Worm (Caenorhabditis elegans) whole organism, L1 larva: Measurements from ENCODE around the gene F22B5.6.

Source experiments
- blmp-1 ChIP-seq: fragments of 150-350 bp; optimal IDR thresholded peaks from 2 replicates; lab custom pipeline; 2014; ENCODE audit warnings: missing biosample characterization, missing genetic modification characterization
- dpl-1 ChIP-seq, 3 experiments: fragments of 150-350 bp in 2 of 3; sonication (generic microtip) in 1 of 3; optimal IDR thresholded peaks; 2 replicates each; lab custom pipeline; 2014 to 2017; ENCODE audit warnings: missing biosample characterization in 3 of 3, missing genetic modification characterization in 3 of 3, missing genetic modification reagents in 3 of 3
- efl-1 ChIP-seq, 4 experiments: fragments of 150-350 bp; optimal IDR thresholded peaks in 3 of 4; peaks in 1 of 4; 1 replicate in 1 of 4; 2 replicates in 3 of 4; lab custom pipeline; 2014; ENCODE audit warnings: missing biosample characterization in 2 of 4, missing genetic modification characterization in 2 of 4, missing genetic modification reagents in 2 of 4
- efl-3 ChIP-seq: fragments of 200-800 bp; sonication (Bioruptor generic); optimal IDR thresholded peaks from 2 replicates; lab custom pipeline; 2018; ENCODE audit warnings: mild to moderate bottlenecking, missing genetic modification characterization, missing compliant biosample characterization
- elt-2 ChIP-seq: sonication (generic microtip); optimal IDR thresholded peaks from 2 replicates; lab custom pipeline; 2016; ENCODE audit warnings: missing genetic modification characterization, mild to moderate bottlenecking, inconsistent platforms, missing compliant biosample characterization, missing genetic modification reagents
- lin-15B ChIP-seq: fragments of 150-350 bp; sonication (generic microtip); optimal IDR thresholded peaks from 3 replicates; lab custom pipeline; 2014; ENCODE audit warnings: missing biosample characterization, missing genetic modification characterization
- lsy-2 ChIP-seq, 2 experiments: fragments of 150-350 bp; optimal IDR thresholded peaks; 2 replicates each; lab custom pipeline; 2014; ENCODE audit warnings: missing biosample characterization in 2 of 2, missing genetic modification characterization in 2 of 2
- mep-1 ChIP-seq: fragments of 150-350 bp; optimal IDR thresholded peaks from 2 replicates; lab custom pipeline; 2014; ENCODE audit warnings: missing biosample characterization, missing genetic modification characterization
- nhr-20 ChIP-seq: sonication (generic microtip); optimal IDR thresholded peaks from 2 replicates; lab custom pipeline; 2016; ENCODE audit warnings: mild to moderate bottlenecking, missing genetic modification characterization, missing compliant biosample characterization
- nhr-28 ChIP-seq: fragments of 150-350 bp; optimal IDR thresholded peaks from 2 replicates; lab custom pipeline; 2014; ENCODE audit warnings: missing biosample characterization, missing genetic modification characterization
- nhr-84 ChIP-seq: sonication (generic microtip); optimal IDR thresholded peaks from 2 replicates; lab custom pipeline; 2017; ENCODE audit warnings: missing biosample characterization, missing genetic modification characterization
- pax-3 ChIP-seq: fragments of 200-800 bp; sonication (Bioruptor generic); optimal IDR thresholded peaks from 2 replicates; lab custom pipeline; 2018; ENCODE audit warnings: mild to moderate bottlenecking, missing genetic modification characterization, moderate library complexity, missing compliant biosample characterization
- snpc-4 ChIP-seq: fragments of 150-350 bp; optimal IDR thresholded peaks from 2 replicates; lab custom pipeline; 2014; ENCODE audit warnings: missing biosample characterization, missing genetic modification characterization
- sup-37 ChIP-seq: fragments of 200-800 bp; sonication (Bioruptor generic); optimal IDR thresholded peaks from 2 replicates; lab custom pipeline; 2018; ENCODE audit warnings: mild to moderate bottlenecking, missing genetic modification characterization, missing compliant biosample characterization
- swsn-7 ChIP-seq: sonication (generic microtip); optimal IDR thresholded peaks from 2 replicates; lab custom pipeline; 2016; ENCODE audit warnings: missing genetic modification characterization, missing compliant biosample characterization
- unc-130 ChIP-seq: fragments of 150-350 bp; optimal IDR thresholded peaks from 2 replicates; lab custom pipeline; 2017; ENCODE audit warnings: missing biosample characterization, missing genetic modification characterization, inconsistent platforms
- xbp-1 ChIP-seq: sonication (generic microtip); optimal IDR thresholded peaks from 2 replicates; lab custom pipeline; 2016; ENCODE audit warnings: missing genetic modification characterization, missing compliant biosample characterization

The F22B5.6 gene

DNA sequence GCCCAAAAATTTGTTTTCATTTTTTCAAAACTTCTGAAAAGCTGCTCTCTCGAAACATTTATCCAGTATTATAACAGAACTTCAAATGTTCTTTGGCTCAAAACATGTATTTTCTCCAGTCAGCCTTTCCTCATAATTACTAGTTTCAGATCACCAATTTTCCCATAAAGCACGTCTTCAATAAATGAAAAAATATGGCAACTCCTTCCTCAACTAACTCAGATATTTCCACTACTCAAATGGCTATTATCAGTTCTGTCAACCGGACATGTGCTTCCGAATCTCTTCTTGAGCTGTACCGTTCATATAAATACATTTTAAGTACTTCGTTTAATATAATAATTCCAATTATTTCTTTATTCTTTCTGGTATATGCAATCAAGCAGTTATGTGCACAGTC lies 48.5 kb downstream of the F22B5.6 start, which contains the start of gene sra-13:
Gene sra-13 (plus strand): TSS at position 195 of the 400 bp plus-strand sequence.
- no peak for TF ChIP-seq nhr-84
- no peak for TF ChIP-seq blmp-1 (tag; lab: Kevin White, UChicago)
- TF ChIP-seq pax-3 (tag; lab: Kevin White, UChicago) = no peak
- TF ChIP-seq nhr-20 (tag; lab: Kevin White, UChicago) = no peak

DNA sequence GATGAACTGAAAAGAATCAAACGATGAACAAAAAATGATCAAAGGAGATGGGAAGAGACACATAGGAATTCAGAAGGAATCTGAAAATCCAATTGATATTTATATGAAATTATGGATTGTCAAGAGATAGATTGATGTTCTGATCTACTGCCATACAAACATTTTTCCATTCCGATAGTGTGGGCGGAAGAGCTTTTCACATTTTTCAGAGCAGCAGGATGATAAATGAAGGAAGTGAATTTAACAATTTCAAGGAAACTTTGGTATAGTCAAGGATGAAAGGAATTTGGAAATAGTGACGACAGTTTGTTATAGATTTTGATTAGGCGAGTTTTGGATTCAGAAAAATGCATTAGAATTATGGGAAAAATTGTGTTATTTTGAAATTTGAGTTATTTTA lies 50.7 kb downstream of the F22B5.6 start, which contains the start of gene ubc-24:
Gene ubc-24 (plus strand): TSS at position 301 of the 400 bp plus-strand sequence.
- TF ChIP-seq lin-15B (tag; lab: Kevin White, UChicago) (no peak), mep-1 (no peak), snpc-4 (no peak), elt-2 (tag; lab: Kevin White, UChicago) (no peak), efl-3 (no peak), lsy-2 (tag; optimal IDR thresholded peaks at IDR 0.05; lab: Kevin White, UChicago) (no peak), swsn-7 (tag; lab: Kevin White, UChicago) (no peak), unc-130 (tag; lab: Kevin White, UChicago) (no peak), sup-37 (GFP tag; lab: Kevin White, UChicago) (no peak), dpl-1 (GFP tag; optimal IDR thresholded peaks at IDR 0.05; lab: Kevin White, UChicago) (no peak), nhr-28 (tag; lab: Kevin White, UChicago) (no peak)
- TF ChIP-seq, all 84 proteins: peak for 0

DNA sequence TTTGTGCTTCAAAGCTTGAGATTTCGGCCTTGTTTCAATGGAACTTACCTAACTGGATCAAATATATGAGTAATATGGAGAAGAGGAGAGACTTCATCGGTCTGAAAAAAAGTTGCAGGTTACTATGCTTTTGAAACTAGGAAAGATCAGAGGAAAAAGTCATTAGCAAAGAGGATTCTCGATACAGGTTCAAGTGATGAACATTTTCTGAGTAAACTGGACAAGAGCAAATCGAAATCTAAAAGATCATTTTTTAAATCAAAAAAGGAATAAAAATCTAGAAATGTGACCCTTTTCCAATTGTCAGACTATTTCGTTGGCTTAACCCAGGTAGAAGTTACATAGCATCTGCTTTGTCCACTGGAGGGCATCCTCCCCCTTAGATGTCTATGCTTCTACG lies 51.2 kb downstream of the F22B5.6 start, which contains the start of gene skpo-1:
Gene skpo-1 (minus strand): TSS at position 101 of the 400 bp plus-strand sequence.
- TF ChIP-seq efl-1 (optimal IDR thresholded peaks at IDR 0.05; lab: Kevin White, UChicago) = no peak
- TF ChIP-seq efl-1 (GFP tag; optimal IDR thresholded peaks at IDR 0.05 in 1 of 2; lab: Kevin White, UChicago) = peak in 1 of 2 experiments; percentile 10
- TF ChIP-seq xbp-1 (tag; lab: Kevin White, UChicago) = no peak
- TF ChIP-seq, all 84 proteins: peak for 1
